Worm (Caenorhabditis elegans) whole organism, late embryonic: ENCODE measurements around the gene slt-1.

ENCODE experiments used
- ama-1 ChIP-seq: fragments of 150-350 bp; optimal IDR thresholded peaks from 2 replicates; lab custom pipeline; 2014
- ceh-22 ChIP-seq: sonication (generic microtip); optimal IDR thresholded peaks from 2 replicates; lab custom pipeline; 2017; ENCODE audit warnings: missing biosample characterization, missing genetic modification characterization
- fkh-6 ChIP-seq: sonication (generic microtip); optimal IDR thresholded peaks from 2 replicates; lab custom pipeline; 2016; ENCODE audit warnings: missing genetic modification characterization, missing compliant biosample characterization
- nfya-1 ChIP-seq: sonication (generic microtip); optimal IDR thresholded peaks from 2 replicates; lab custom pipeline; 2017; ENCODE audit warnings: missing genetic modification characterization, mild to moderate bottlenecking, missing compliant biosample characterization, antibody characterized with exemption, moderate library complexity
- nhr-11 ChIP-seq: fragments of 150-350 bp; optimal IDR thresholded peaks from 2 replicates; lab custom pipeline; 2014; ENCODE audit warnings: missing biosample characterization, missing genetic modification characterization
- ztf-16 ChIP-seq: sonication (generic microtip); optimal IDR thresholded peaks from 2 replicates; lab custom pipeline; 2017; ENCODE audit warnings: missing genetic modification characterization, missing compliant biosample characterization

- TF ChIP-seq ceh-22: no peak
- TF ChIP-seq nhr-11 (tag; lab: Kevin White, UChicago): no peak
- no peak for TF ChIP-seq fkh-6
- no peak for TF ChIP-seq ztf-16 (tag; lab: Kevin White, UChicago)
- no peak for TF ChIP-seq ama-1
- no peak for TF ChIP-seq nfya-1 (tag; lab: Kevin White, UChicago)
Observed at ce11 chrX:14695892-14696291, 21.8 kb downstream of the slt-1 start.
